Fruit fly (Drosophila melanogaster): Measurements from ENCODE around the gene CG6678.

dm6 chr3R:21948691-21949560, 62.1 kb downstream of the CG6678 start, which contains the start of gene Eip93F:
- TF ChIP-seq Pif1A (GFP tag; optimal IDR thresholded peaks at IDR 0.05) = peak; percentile 38
- peak; percentile 70; the same call in 2 of the 3 replicates for TF ChIP-seq CG4496 (GFP tag; IDR thresholded peaks at IDR 0.05)
- TF ChIP-seq CG9948 (tag; optimal IDR thresholded peaks at IDR 0.05) = peak; percentile 26
- TF ChIP-seq Ets98B (GFP tag; IDR thresholded peaks at IDR 0.05) = peak; percentile 67
- TF ChIP-seq CG14655 (GFP tag; optimal IDR thresholded peaks at IDR 0.05) = peak; percentile 77
- TF ChIP-seq CG32121 (GFP tag; IDR thresholded peaks at IDR 0.05) = peak; percentile 37; the same call in 1 of the 2 replicates
- peak; percentile 88 for TF ChIP-seq gl (tag; optimal IDR thresholded peaks at IDR 0.05)
- no peak for TF ChIP-seq Snoo (tag; optimal IDR thresholded peaks at IDR 0.05)
- peak; percentile 39 for TF ChIP-seq D1 (tag; optimal IDR thresholded peaks at IDR 0.05)
- TF ChIP-seq CG12605 (GFP tag; IDR thresholded peaks at IDR 0.05) = peak; percentile 52
- peak; percentile 63 for TF ChIP-seq EcR (GFP tag; optimal IDR thresholded peaks at IDR 0.05)

Measured in whole organism, pupa.